Fruit fly (Drosophila melanogaster) whole organism, wandering third instar larva: Measurements from ENCODE around the gene RpL7-like.

ENCODE experiments used
- Abd-B ChIP-seq: fragments of >200 bp; optimal IDR thresholded peaks from 2 replicates; lab custom pipeline; 2017; ENCODE audit warnings: missing biosample characterization, missing genetic modification characterization
- CG9705 ChIP-seq: fragments of 200-800 bp; sonication (Bioruptor generic); optimal IDR thresholded peaks from 2 replicates; lab custom pipeline; 2018; ENCODE audit warnings: missing biosample characterization, mild to moderate bottlenecking, missing genetic modification characterization
- CrebA ChIP-seq: fragments of 200-800 bp; sonication (Bioruptor generic); optimal IDR thresholded peaks from 2 replicates; lab custom pipeline; 2016; ENCODE audit warnings: missing biosample characterization, mild to moderate bottlenecking, missing genetic modification characterization, borderline replicate concordance
- Dfd ChIP-seq: fragments of >200 bp; optimal IDR thresholded peaks from 2 replicates; lab custom pipeline; 2017; ENCODE audit warnings: missing biosample characterization, missing genetic modification characterization
- Dif ChIP-seq: fragments of 200-275, 200-300 bp; sonication (Bioruptor generic); optimal IDR thresholded peaks from 2 replicates; lab custom pipeline; 2018; ENCODE audit warnings: missing biosample characterization, missing genetic modification characterization; ENCODE audit not compliant: partially characterized antibody
- HLH106 ChIP-seq: fragments of 200-800 bp; optimal IDR thresholded peaks from 3 replicates; lab custom pipeline; 2019; ENCODE audit warnings: missing biosample characterization, mild to moderate bottlenecking, missing genetic modification characterization, moderate library complexity
- Hnf4 ChIP-seq: fragments of 200-800 bp; sonication (Bioruptor generic); optimal IDR thresholded peaks from 2 replicates; lab custom pipeline; 2016; ENCODE audit warnings: missing biosample characterization, mild to moderate bottlenecking, missing genetic modification characterization
- Hr83 ChIP-seq: fragments of 200-300 bp; sonication (Bioruptor generic); optimal IDR thresholded peaks from 2 replicates; lab custom pipeline; 2016; ENCODE audit warnings: missing biosample characterization, mild to moderate bottlenecking, missing genetic modification characterization, moderate library complexity; ENCODE audit not compliant: poor library complexity, severe bottlenecking
- Jra ChIP-seq: sonication (Bioruptor generic); optimal IDR thresholded peaks from 2 replicates; lab custom pipeline; 2016; ENCODE audit warnings: missing biosample characterization, missing genetic modification characterization
- Mio ChIP-seq: sonication (Bioruptor generic); optimal IDR thresholded peaks from 2 replicates; lab custom pipeline; 2016; ENCODE audit warnings: missing biosample characterization, missing genetic modification characterization
- Myc ChIP-seq: fragments of >200 bp; optimal IDR thresholded peaks from 2 replicates; lab custom pipeline; 2017
- N ChIP-seq: fragments of >200 bp; optimal IDR thresholded peaks from 2 replicates; lab custom pipeline; 2018; ENCODE audit warnings: missing biosample characterization, missing external identifiers, missing genetic modification characterization
- OdsH ChIP-seq: fragments of 200-800 bp; sonication (Bioruptor generic); optimal IDR thresholded peaks from 2 replicates; lab custom pipeline; 2016; ENCODE audit warnings: missing biosample characterization, mild to moderate bottlenecking, missing genetic modification characterization
- Rel ChIP-seq, 2 experiments: fragments of 200-800 bp; sonication (Bioruptor generic) in 1 of 2; optimal IDR thresholded peaks; 2 replicates in 1 of 2; 3 replicates in 1 of 2; lab custom pipeline; 2016 to 2019; ENCODE audit warnings: mild to moderate bottlenecking in 2 of 2, missing biosample characterization in 2 of 2, missing genetic modification characterization in 2 of 2, moderate library complexity in 1 of 2
- Sp1 ChIP-seq: fragments of 200-800 bp; sonication (Bioruptor generic); optimal IDR thresholded peaks from 3 replicates; lab custom pipeline; 2019; ENCODE audit warnings: missing biosample characterization, mild to moderate bottlenecking, missing genetic modification characterization, moderate library complexity
- Vsx2 ChIP-seq: fragments of 200-300, 225-300 bp; sonication (Bioruptor generic); optimal IDR thresholded peaks from 2 replicates; lab custom pipeline; 2018; ENCODE audit warnings: missing biosample characterization, missing genetic modification characterization; ENCODE audit not compliant: partially characterized antibody
- br ChIP-seq: fragments of 200-800 bp; sonication (Bioruptor generic); optimal IDR thresholded peaks from 2 replicates; lab custom pipeline; 2016; ENCODE audit warnings: missing biosample characterization, missing genetic modification characterization
- dl ChIP-seq, 2 experiments: fragments of 175-275, 200-275 bp in 1 of 2; fragments of 200-275 bp in 1 of 2; sonication (Bioruptor generic); optimal IDR thresholded peaks; lab custom pipeline; 2018; ENCODE audit warnings: mild to moderate bottlenecking in 2 of 2, missing biosample characterization in 2 of 2, missing genetic modification characterization in 2 of 2, moderate library complexity in 2 of 2; ENCODE audit not compliant: partially characterized antibody in 2 of 2, insufficient read depth in 1 of 2
- dmrt93B ChIP-seq: fragments of 200-800 bp; sonication (Bioruptor generic); optimal IDR thresholded peaks from 2 replicates; lab custom pipeline; 2018; ENCODE audit warnings: missing biosample characterization, mild to moderate bottlenecking, missing genetic modification characterization
- dsf ChIP-seq: sonication (Bioruptor generic); optimal IDR thresholded peaks from 2 replicates; lab custom pipeline; 2016; ENCODE audit warnings: missing biosample characterization, missing genetic modification characterization, borderline replicate concordance
- ey ChIP-seq: fragments of 200-800 bp; sonication (Bioruptor generic); optimal IDR thresholded peaks from 2 replicates; lab custom pipeline; 2016; ENCODE audit warnings: missing biosample characterization, missing genetic modification characterization
- foxo ChIP-seq, 2 experiments: fragments of 200-800 bp; sonication (Bioruptor generic); optimal IDR thresholded peaks; 2 replicates in 1 of 2; 3 replicates in 1 of 2; lab custom pipeline; 2016 to 2017; ENCODE audit warnings: missing biosample characterization in 2 of 2, missing genetic modification characterization in 2 of 2
- fru ChIP-seq: fragments of 200-800 bp; sonication (Bioruptor generic); optimal IDR thresholded peaks from 3 replicates; lab custom pipeline; 2016; ENCODE audit warnings: missing biosample characterization, mild to moderate bottlenecking, missing genetic modification characterization
- h ChIP-seq: fragments of 200-800 bp; sonication (Bioruptor generic); optimal IDR thresholded peaks from 3 replicates; lab custom pipeline; 2016; ENCODE audit warnings: missing biosample characterization, mild to moderate bottlenecking, missing genetic modification characterization
- jim ChIP-seq: fragments of 175-275, 200-325 bp; sonication (Bioruptor generic); optimal IDR thresholded peaks from 2 replicates; lab custom pipeline; 2016; ENCODE audit warnings: missing biosample characterization, mild to moderate bottlenecking, missing genetic modification characterization
- lola ChIP-seq: fragments of >200 bp; optimal IDR thresholded peaks from 2 replicates; lab custom pipeline; 2017; ENCODE audit warnings: missing biosample characterization, missing genetic modification characterization
- pan ChIP-seq: fragments of >200 bp; optimal IDR thresholded peaks from 2 replicates; lab custom pipeline; 2017
- psq ChIP-seq: fragments of 200-800 bp; sonication (Bioruptor generic); optimal IDR thresholded peaks from 3 replicates; lab custom pipeline; 2017; ENCODE audit warnings: missing biosample characterization, mild to moderate bottlenecking, missing genetic modification characterization, moderate library complexity
- rgr ChIP-seq: fragments of 200-800 bp; sonication (Bioruptor generic); optimal IDR thresholded peaks from 3 replicates; lab custom pipeline; 2016; ENCODE audit warnings: missing biosample characterization, mild to moderate bottlenecking, missing genetic modification characterization
- sv ChIP-seq: fragments of 200-800 bp; sonication (Bioruptor generic); optimal IDR thresholded peaks from 3 replicates; lab custom pipeline; 2016; ENCODE audit warnings: missing biosample characterization, missing genetic modification characterization
- tai ChIP-seq: sonication (Bioruptor generic); optimal IDR thresholded peaks from 2 replicates; lab custom pipeline; 2016; ENCODE audit warnings: missing biosample characterization, missing genetic modification characterization
- usp ChIP-seq: fragments of >200 bp; optimal IDR thresholded peaks from 2 replicates; lab custom pipeline; 2017; ENCODE audit warnings: missing biosample characterization, missing genetic modification characterization

Gene RpL7-like

dm6 chr2L:12048723-12049122 is 7.4 kb upstream of the RpL7-like start, which contains the start of gene Plzf:
TSS of gene Plzf (minus strand) at chr2L:12048918.
- no peak for TF ChIP-seq lola (GFP tag; lab: Kevin White, UChicago)
- no peak for TF ChIP-seq rgr (GFP tag; lab: Kevin White, UChicago)
- TF ChIP-seq jim (GFP tag; lab: Kevin White, UChicago): no peak
- TF ChIP-seq, all 38 proteins: peak for 0

dm6 chr2L:12049133-12049532 is 7.0 kb upstream of the RpL7-like start, which contains the start of gene PLCXD:
TSS of gene PLCXD (plus strand) at chr2L:12049418.
- TF ChIP-seq dmrt93B (GFP tag; lab: Kevin White, UChicago) (no peak), ey (GFP tag; lab: Kevin White, UChicago) (no peak), Mio (no peak), fru (GFP tag; lab: Kevin White, UChicago) (no peak), Vsx2 (no peak), Rel (GFP tag; optimal IDR thresholded peaks at IDR 0.05; lab: Kevin White, UChicago) (no peak), Rel (tag; optimal IDR thresholded peaks at IDR 0.05; lab: Kevin White, UChicago) (no peak), h (no peak)

- no peak for TF ChIP-seq Sp1 (GFP tag; lab: Kevin White, UChicago)
- no peak for TF ChIP-seq ey (GFP tag; lab: Kevin White, UChicago)
- TF ChIP-seq pan: no peak
- TF ChIP-seq dl (GFP tag; optimal IDR thresholded peaks at IDR 0.05; lab: Kevin White, UChicago; ENCODE audit: insufficient read depth in 1 of 2, partially characterized antibody in 2 of 2): no peak
- no peak for TF ChIP-seq usp
- TF ChIP-seq tai: no peak
- TF ChIP-seq dsf: no peak
- no peak for TF ChIP-seq dmrt93B (GFP tag; lab: Kevin White, UChicago)
- TF ChIP-seq Rel (GFP tag; optimal IDR thresholded peaks at IDR 0.05; lab: Kevin White, UChicago): no peak
- TF ChIP-seq Rel (tag; optimal IDR thresholded peaks at IDR 0.05; lab: Kevin White, UChicago): no peak
- no peak for TF ChIP-seq foxo (GFP tag; optimal IDR thresholded peaks at IDR 0.05; lab: Kevin White, UChicago)
- no peak for TF ChIP-seq Abd-B (GFP tag; lab: Kevin White, UChicago)
- TF ChIP-seq Myc: no peak
- TF ChIP-seq Mio: no peak
- TF ChIP-seq CG9705 (GFP tag; lab: Kevin White, UChicago): no peak
- no peak for TF ChIP-seq sv (GFP tag; lab: Kevin White, UChicago)
- TF ChIP-seq rgr (GFP tag; lab: Kevin White, UChicago): no peak
These were observed 2.8 kb upstream of the RpL7-like start for dm6 chr2L:12053365-12053764.

- no peak for TF ChIP-seq Jra (GFP tag; lab: Kevin White, UChicago)
- TF ChIP-seq N (GFP tag; lab: Kevin White, UChicago): no peak
- no peak for TF ChIP-seq Abd-B (GFP tag; lab: Kevin White, UChicago)
- TF ChIP-seq Myc: peak; percentile 74
- no peak for TF ChIP-seq usp
- no peak for TF ChIP-seq Hr83 (GFP tag; lab: Kevin White, UChicago)
- no peak for TF ChIP-seq Mio
- TF ChIP-seq psq (GFP tag; lab: Kevin White, UChicago): no peak
- no peak for TF ChIP-seq br (GFP tag; lab: Kevin White, UChicago)
- TF ChIP-seq sv (GFP tag; lab: Kevin White, UChicago): no peak
- TF ChIP-seq h: no peak
- no peak for TF ChIP-seq dl (GFP tag; optimal IDR thresholded peaks at IDR 0.05; lab: Kevin White, UChicago; ENCODE audit: insufficient read depth in 1 of 2, partially characterized antibody in 2 of 2)
- no peak for TF ChIP-seq Dfd (GFP tag; lab: Kevin White, UChicago)
- TF ChIP-seq Rel (GFP tag; optimal IDR thresholded peaks at IDR 0.05; lab: Kevin White, UChicago): no peak
- no peak for TF ChIP-seq Rel (tag; optimal IDR thresholded peaks at IDR 0.05; lab: Kevin White, UChicago)
- no peak for TF ChIP-seq rgr (GFP tag; lab: Kevin White, UChicago)
- TF ChIP-seq foxo (GFP tag; optimal IDR thresholded peaks at IDR 0.05; lab: Kevin White, UChicago): peak in 1 of 2 experiments; percentile 28
- peak; percentile 24 for TF ChIP-seq HLH106 (tag; lab: Kevin White, UChicago)
- no peak for TF ChIP-seq Hnf4
- TF ChIP-seq dmrt93B (GFP tag; lab: Kevin White, UChicago): no peak
- TF ChIP-seq Dif (GFP tag; lab: Kevin White, UChicago): no peak
- no peak for TF ChIP-seq CrebA (GFP tag; lab: Kevin White, UChicago)
- peak; percentile 5 for TF ChIP-seq OdsH (GFP tag; lab: Kevin White, UChicago)
- TF ChIP-seq Sp1 (GFP tag; lab: Kevin White, UChicago): peak; percentile 27
- no peak for TF ChIP-seq dsf
- TF ChIP-seq pan: no peak
These were observed 6.9 kb downstream of the RpL7-like start, which contains the start of gene Rab3-GAP for dm6 chr2L:12063035-12063434. TSS of gene Rab3-GAP (minus strand) at chr2L:12063184.
